Fruit fly (Drosophila melanogaster) whole organism, embryonic: ENCODE data around the gene CG10660.

Source experiments
- Bgb ChIP-seq: fragments of 200-800 bp; sonication (Bioruptor generic); IDR thresholded peaks from 2 replicates; pipeline ENCODE4 v1.3.6; 2022; ENCODE audit warnings: missing biosample characterization, missing genetic modification characterization; ENCODE audit not compliant: partially characterized antibody
- CG10431 ChIP-seq: fragments of 200-800 bp; sonication (Bioruptor generic); optimal IDR thresholded peaks from 3 replicates; lab custom pipeline; 2018; ENCODE audit warnings: missing biosample characterization, mild to moderate bottlenecking, missing genetic modification characterization
- CG11247 ChIP-seq: fragments of 200-800 bp; sonication (Bioruptor generic); IDR thresholded peaks from 2 replicates; pipeline ENCODE4 v1.3.6; 2022; ENCODE audit warnings: missing biosample characterization, missing genetic modification characterization
- CG1233 ChIP-seq: fragments of 200-800 bp; sonication (Bioruptor generic); optimal IDR thresholded peaks from 4 replicates; lab custom pipeline; 2018; ENCODE audit warnings: missing biosample characterization, mild to moderate bottlenecking, missing genetic modification characterization
- CG16813 ChIP-seq: fragments of 200-800 bp; sonication (Bioruptor generic); IDR thresholded peaks from 3 replicates; pipeline ENCODE4 v1.3.6; 2022; ENCODE audit warnings: missing biosample characterization, missing genetic modification characterization; ENCODE audit not compliant: partially characterized antibody
- CG18599 ChIP-seq: fragments of 200-800 bp; sonication (Bioruptor generic); optimal IDR thresholded peaks from 3 replicates; lab custom pipeline; 2017; ENCODE audit warnings: missing biosample characterization, missing genetic modification characterization, mild to moderate bottlenecking, moderate library complexity, missing genetic modification reagents
- CG2875 ChIP-seq: fragments of 200-800 bp; sonication (Bioruptor generic); optimal IDR thresholded peaks from 2 replicates; lab custom pipeline; 2017; ENCODE audit warnings: missing biosample characterization, mild to moderate bottlenecking, missing genetic modification characterization, missing genetic modification reagents
- CG2889 ChIP-seq: fragments of 200-800 bp; sonication (Bioruptor generic); IDR thresholded peaks from 3 replicates; pipeline ENCODE4 v1.3.6; 2022; ENCODE audit warnings: missing biosample characterization, missing genetic modification characterization
- CG30020 ChIP-seq: fragments of 200-800 bp; optimal IDR thresholded peaks from 2 replicates; lab custom pipeline; 2019; ENCODE audit warnings: missing biosample characterization, mild to moderate bottlenecking, missing genetic modification characterization, moderate library complexity
- CG3065 ChIP-seq: fragments of 200-800 bp; sonication (Bioruptor generic); optimal IDR thresholded peaks from 2 replicates; lab custom pipeline; 2016; ENCODE audit warnings: missing biosample characterization, missing genetic modification characterization
- CG34422 ChIP-seq: fragments of 200-800 bp; sonication (Bioruptor generic); IDR thresholded peaks from 3 replicates; pipeline ENCODE4 v1.3.6; 2022; ENCODE audit warnings: missing biosample characterization, missing genetic modification characterization
- CG3838 ChIP-seq: fragments of 200-800 bp; sonication (Bioruptor generic); optimal IDR thresholded peaks from 3 replicates; lab custom pipeline; 2016; ENCODE audit warnings: missing biosample characterization, missing genetic modification characterization
- CG42726 ChIP-seq: fragments of 200-800 bp; sonication (Bioruptor generic); IDR thresholded peaks from 2 replicates; pipeline ENCODE4 v1.3.6; 2022; ENCODE audit warnings: missing biosample characterization, missing genetic modification characterization; ENCODE audit not compliant: partially characterized antibody
- CG4820 ChIP-seq: fragments of 200-800 bp; sonication (Bioruptor generic); optimal IDR thresholded peaks from 3 replicates; lab custom pipeline; 2016; ENCODE audit warnings: missing biosample characterization, missing genetic modification characterization
- CG4854 ChIP-seq: fragments of 200-800 bp; sonication (Bioruptor generic); optimal IDR thresholded peaks from 2 replicates; lab custom pipeline; 2016; ENCODE audit warnings: missing biosample characterization, missing genetic modification characterization, inconsistent platforms
- CG5180 ChIP-seq: fragments of 200-800 bp; sonication (Bioruptor generic); optimal IDR thresholded peaks from 3 replicates; lab custom pipeline; 2017; ENCODE audit warnings: missing biosample characterization, missing genetic modification characterization, mild to moderate bottlenecking, moderate library complexity, missing genetic modification reagents
- CG7987 ChIP-seq: fragments of 200-800 bp; sonication (Bioruptor generic); optimal IDR thresholded peaks from 2 replicates; lab custom pipeline; 2018; ENCODE audit warnings: missing biosample characterization, mild to moderate bottlenecking, missing genetic modification characterization, moderate library complexity
- CG8281 ChIP-seq: fragments of 200-800 bp; sonication (Bioruptor generic); optimal IDR thresholded peaks from 2 replicates; lab custom pipeline; 2018; ENCODE audit warnings: missing biosample characterization, mild to moderate bottlenecking, missing genetic modification characterization, moderate library complexity
- CG9437 ChIP-seq: fragments of 200-800 bp; sonication (Bioruptor generic); optimal IDR thresholded peaks from 2 replicates; lab custom pipeline; 2018; ENCODE audit warnings: missing biosample characterization, mild to moderate bottlenecking, missing genetic modification characterization
- CG9797 ChIP-seq: fragments of 200-800 bp; sonication (Bioruptor generic); optimal IDR thresholded peaks from 3 replicates; lab custom pipeline; 2018; ENCODE audit warnings: missing biosample characterization, mild to moderate bottlenecking, missing genetic modification characterization
- Doc2 ChIP-seq: fragments of 200-800 bp; sonication (Bioruptor generic); IDR thresholded peaks from 2 replicates; pipeline ENCODE4 v1.3.6; 2022; ENCODE audit warnings: missing biosample characterization, missing genetic modification characterization
- Ets97D ChIP-seq: fragments of 200-800 bp; sonication (Bioruptor generic); optimal IDR thresholded peaks from 3 replicates; lab custom pipeline; 2016; ENCODE audit warnings: missing biosample characterization, missing genetic modification characterization
- HmgD ChIP-seq: fragments of 200-800 bp; sonication (Bioruptor generic); optimal IDR thresholded peaks from 3 replicates; lab custom pipeline; 2016; ENCODE audit warnings: missing biosample characterization, missing genetic modification characterization
- Hr78 ChIP-seq, 2 experiments: fragments of 200-800 bp in 1 of 2; fragments of >200 bp in 1 of 2; sonication (Bioruptor generic) in 1 of 2; optimal IDR thresholded peaks; 2 replicates each; lab custom pipeline; 2017 to 2019; ENCODE audit warnings: missing biosample characterization in 2 of 2, missing genetic modification characterization in 2 of 2, mild to moderate bottlenecking in 1 of 2, moderate library complexity in 1 of 2
- Mad ChIP-seq: fragments of 200-800 bp; sonication (Bioruptor generic); optimal IDR thresholded peaks from 2 replicates; lab custom pipeline; 2016; ENCODE audit warnings: missing biosample characterization, missing genetic modification characterization
- NK7.1 ChIP-seq: fragments of 200-800 bp; sonication (Bioruptor generic); optimal IDR thresholded peaks from 3 replicates; lab custom pipeline; 2016; ENCODE audit warnings: missing biosample characterization, missing genetic modification characterization
- Nf-YA ChIP-seq: fragments of 200-800 bp; sonication (Bioruptor generic); IDR thresholded peaks from 2 replicates; pipeline ENCODE4 v1.3.6; 2022; ENCODE audit warnings: missing biosample characterization, missing genetic modification characterization
- Scr ChIP-seq: fragments of 200-800 bp; sonication (Bioruptor generic); IDR thresholded peaks from 2 replicates; pipeline ENCODE4 v1.3.6; 2022; ENCODE audit warnings: missing biosample characterization, missing genetic modification characterization; ENCODE audit not compliant: partially characterized antibody
- TFAM ChIP-seq: fragments of 200-800 bp; sonication (Bioruptor generic); optimal IDR thresholded peaks from 2 replicates; lab custom pipeline; 2017; ENCODE audit warnings: missing biosample characterization, missing genetic modification characterization, inconsistent platforms
- bbx ChIP-seq: fragments of 200-800 bp; sonication (Bioruptor generic); IDR thresholded peaks from 2 replicates; pipeline ENCODE4 v1.3.6; 2022; ENCODE audit warnings: missing biosample characterization, missing genetic modification characterization; ENCODE audit not compliant: partially characterized antibody
- chif ChIP-seq, 2 experiments: fragments of 200-800 bp; sonication (Bioruptor generic); optimal IDR thresholded peaks; 3 replicates each; lab custom pipeline; 2016; ENCODE audit warnings: missing biosample characterization in 2 of 2, missing genetic modification characterization in 2 of 2
- dm ChIP-seq: fragments of 200-800 bp; sonication (Bioruptor generic); optimal IDR thresholded peaks from 3 replicates; lab custom pipeline; 2016; ENCODE audit warnings: missing biosample characterization, missing genetic modification characterization
- eve ChIP-seq, 2 experiments: fragments of >200 bp; optimal IDR thresholded peaks; 2 replicates each; lab custom pipeline; 2017; ENCODE audit warnings: missing biosample characterization in 2 of 2, missing genetic modification characterization in 2 of 2
- exex ChIP-seq: fragments of 200-800 bp; sonication (Bioruptor generic); optimal IDR thresholded peaks from 4 replicates; lab custom pipeline; 2018; ENCODE audit warnings: missing biosample characterization, mild to moderate bottlenecking, missing genetic modification characterization, moderate library complexity
- gfzf ChIP-seq: fragments of 200-800 bp; sonication (Bioruptor generic); optimal IDR thresholded peaks from 2 replicates; lab custom pipeline; 2016; ENCODE audit warnings: missing biosample characterization, mild to moderate bottlenecking, missing genetic modification characterization, moderate library complexity
- hb ChIP-seq: fragments of 200-800 bp; sonication (Bioruptor generic); IDR thresholded peaks from 3 replicates; pipeline ENCODE4 v1.3.6; 2022; ENCODE audit warnings: missing biosample characterization, missing genetic modification characterization; ENCODE audit not compliant: partially characterized antibody
- her ChIP-seq: fragments of 200-800 bp; sonication (Bioruptor generic); optimal IDR thresholded peaks from 2 replicates; lab custom pipeline; 2016; ENCODE audit warnings: missing biosample characterization, missing genetic modification characterization
- insv ChIP-seq, 2 experiments: fragments of 200-800 bp; sonication (Bioruptor generic); optimal IDR thresholded peaks; 3 replicates each; lab custom pipeline; 2016 to 2018; ENCODE audit warnings: missing biosample characterization in 2 of 2, missing genetic modification characterization in 2 of 2
- kah ChIP-seq: fragments of 200-800 bp; sonication (Bioruptor generic); optimal IDR thresholded peaks from 2 replicates; lab custom pipeline; 2018; ENCODE audit warnings: missing biosample characterization, mild to moderate bottlenecking, missing genetic modification characterization
- nau ChIP-seq: fragments of 200-800 bp; sonication (Bioruptor generic); optimal IDR thresholded peaks from 3 replicates; lab custom pipeline; 2017; ENCODE audit warnings: missing biosample characterization, mild to moderate bottlenecking, missing genetic modification characterization, missing genetic modification reagents
- pan ChIP-seq, 4 experiments: fragments of >200 bp in 3 of 4; fragments of 200-800 bp in 1 of 4; sonication (Bioruptor generic) in 1 of 4; optimal IDR thresholded peaks in 3 of 4; IDR thresholded peaks in 1 of 4; 2 replicates each; pipeline versions ENCODE4 v1.3.6 to Lab custom; 2017 to 2022; ENCODE audit warnings: missing biosample characterization in 2 of 4, missing genetic modification characterization in 2 of 4, mixed read lengths in 1 of 4
- salm ChIP-seq: fragments of 200-800 bp; sonication (Bioruptor generic); optimal IDR thresholded peaks from 2 replicates; lab custom pipeline; 2018; ENCODE audit warnings: missing biosample characterization, mild to moderate bottlenecking, missing genetic modification characterization
- sd ChIP-seq: fragments of 200-800 bp; sonication (Bioruptor generic); optimal IDR thresholded peaks from 3 replicates; lab custom pipeline; 2018; ENCODE audit warnings: missing biosample characterization, mild to moderate bottlenecking, missing genetic modification characterization, moderate library complexity
- slou ChIP-seq: fragments of 200-800 bp; sonication (Bioruptor generic); optimal IDR thresholded peaks from 3 replicates; lab custom pipeline; 2016; ENCODE audit warnings: missing biosample characterization, missing genetic modification characterization
- trem ChIP-seq: fragments of 200-800 bp; optimal IDR thresholded peaks from 3 replicates; lab custom pipeline; 2019; ENCODE audit warnings: missing biosample characterization, mild to moderate bottlenecking, missing genetic modification characterization, moderate library complexity
- vfl ChIP-seq: fragments of 200-800 bp; sonication (Bioruptor generic); optimal IDR thresholded peaks from 2 replicates; lab custom pipeline; 2016; ENCODE audit warnings: missing biosample characterization, missing genetic modification characterization
- wek ChIP-seq: fragments of 200-800 bp; sonication (Bioruptor generic); optimal IDR thresholded peaks from 3 replicates; lab custom pipeline; 2018; ENCODE audit warnings: missing biosample characterization, mild to moderate bottlenecking, missing genetic modification characterization, moderate library complexity
- wor ChIP-seq: fragments of 200-800 bp; sonication (Bioruptor generic); IDR thresholded peaks from 2 replicates; pipeline ENCODE4 v1.3.6; 2022; ENCODE audit warnings: missing biosample characterization, missing genetic modification characterization
- zfh2 ChIP-seq: fragments of 200-800 bp; sonication (Bioruptor generic); optimal IDR thresholded peaks from 2 replicates; lab custom pipeline; 2016; ENCODE audit warnings: missing biosample characterization, missing genetic modification characterization

The CG10660 gene

DNA sequence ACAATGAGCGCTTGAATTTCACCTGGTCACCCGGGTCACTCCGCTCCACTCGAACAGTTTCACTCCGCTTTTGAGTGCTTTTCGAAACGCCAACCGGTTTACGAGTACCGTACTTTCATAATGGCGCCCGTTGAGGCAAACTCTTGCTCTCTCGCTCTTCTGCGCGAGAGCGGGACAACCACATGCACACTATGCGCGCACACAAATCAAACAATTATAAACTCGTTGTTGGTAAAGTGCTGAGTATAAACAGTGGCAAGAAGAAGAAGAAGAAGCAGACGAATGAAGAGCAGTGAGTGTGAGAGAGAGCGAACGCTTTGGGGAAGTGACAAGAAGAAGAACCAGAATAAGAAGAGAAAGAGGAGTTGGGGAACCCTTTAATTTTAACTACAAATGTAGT lies 22.5 kb downstream of the CG10660 start, which contains the start of gene eyg (continued):
- peak; percentile 47 for TF ChIP-seq CG7987 (GFP tag; lab: Kevin White, UChicago)
- no peak for TF ChIP-seq CG9797 (GFP tag; lab: Kevin White, UChicago)
- no peak for TF ChIP-seq pan (optimal IDR thresholded peaks at IDR 0.05; lab: Kevin White, UChicago)
- TF ChIP-seq pan (GFP tag; optimal IDR thresholded peaks at IDR 0.05 in 1 of 2, IDR thresholded peaks at IDR 0.05 in 1 of 2) = peak in 1 of 2 experiments; percentile 39
- no peak for TF ChIP-seq eve (GFP tag; optimal IDR thresholded peaks at IDR 0.05; lab: Kevin White, UChicago)
- TF ChIP-seq CG8281 (tag; lab: Kevin White, UChicago) = peak; percentile 14
- TF ChIP-seq CG3065 = peak; percentile 4
- peak; percentile 82 for TF ChIP-seq Bgb
- peak; percentile 61 for TF ChIP-seq CG5180
- TF ChIP-seq Mad = peak; percentile 46
- no peak for TF ChIP-seq hb (GFP tag; lab: Robert Waterston, UW)
- no peak for TF ChIP-seq Hr78 (GFP tag; optimal IDR thresholded peaks at IDR 0.05; lab: Kevin White, UChicago)
- TF ChIP-seq gfzf (GFP tag; lab: Kevin White, UChicago) = no peak
- TF ChIP-seq CG9437 = no peak
- peak; percentile 71 for TF ChIP-seq nau (GFP tag; lab: Kevin White, UChicago)
- TF ChIP-seq sd (tag; lab: Kevin White, UChicago) = no peak
- no peak for TF ChIP-seq CG2875
- TF ChIP-seq exex (tag; lab: Kevin White, UChicago) = peak; percentile 77
- TF ChIP-seq CG3838 (GFP tag; lab: Kevin White, UChicago) = no peak
- peak; percentile 56 for TF ChIP-seq wek (GFP tag; lab: Kevin White, UChicago)
- TF ChIP-seq Ets97D (GFP tag; lab: Kevin White, UChicago) = peak; percentile 12
- TF ChIP-seq vfl = no peak
- no peak for TF ChIP-seq CG4854 (GFP tag; lab: Kevin White, UChicago)
- TF ChIP-seq salm (tag; lab: Kevin White, UChicago) = no peak
- peak; percentile 8 for TF ChIP-seq kah (GFP tag; lab: Kevin White, UChicago)
- peak in 1 of 2 experiments; percentile 33 for TF ChIP-seq chif (GFP tag; optimal IDR thresholded peaks at IDR 0.05; lab: Kevin White, UChicago)
- no peak for TF ChIP-seq CG1233 (GFP tag; lab: Kevin White, UChicago)
- no peak for TF ChIP-seq CG18599 (GFP tag; lab: Kevin White, UChicago)
- TF ChIP-seq Nf-YA = peak; percentile 98
- TF ChIP-seq zfh2 (GFP tag; lab: Kevin White, UChicago) = no peak
- no peak for TF ChIP-seq insv (GFP tag; optimal IDR thresholded peaks at IDR 0.05; lab: Kevin White, UChicago)
- TF ChIP-seq trem (tag; lab: Kevin White, UChicago) = peak; percentile 17
- peak; percentile 39; the same call in 1 of the 3 replicates for TF ChIP-seq CG16813 (GFP tag; lab: Robert Waterston, UW)
- no peak for TF ChIP-seq CG2889 (GFP tag; lab: Robert Waterston, UW)
- TF ChIP-seq dm (GFP tag; lab: Kevin White, UChicago) = peak; percentile 14
- no peak for TF ChIP-seq CG11247
- no peak for TF ChIP-seq wor (GFP tag; lab: Robert Waterston, UW)
- no peak for TF ChIP-seq CG30020 (tag; lab: Kevin White, UChicago)
- no peak for TF ChIP-seq Doc2 (GFP tag; lab: Robert Waterston, UW)
- peak; percentile 83 for TF ChIP-seq HmgD (GFP tag; lab: Kevin White, UChicago)
- peak; percentile 56 for TF ChIP-seq NK7.1
- TF ChIP-seq slou (GFP tag; lab: Kevin White, UChicago) = no peak
- TF ChIP-seq CG42726 = peak; percentile 58; the same call in 1 of the 2 replicates
- TF ChIP-seq TFAM = no peak
- no peak for TF ChIP-seq CG10431 (GFP tag; lab: Kevin White, UChicago)
- peak; percentile 60 for TF ChIP-seq Scr (GFP tag; lab: Robert Waterston, UW)
- no peak; the same call in 2 of the 3 replicates for TF ChIP-seq CG34422
- peak; percentile 70 for TF ChIP-seq her (GFP tag; lab: Kevin White, UChicago)
- TF ChIP-seq bbx = peak; percentile 81
- TF ChIP-seq CG4820 (GFP tag; lab: Kevin White, UChicago) = no peak
